Fruit fly (Drosophila melanogaster): ENCODE measurements around the gene CG31368.

CG31368 gene

DNA sequence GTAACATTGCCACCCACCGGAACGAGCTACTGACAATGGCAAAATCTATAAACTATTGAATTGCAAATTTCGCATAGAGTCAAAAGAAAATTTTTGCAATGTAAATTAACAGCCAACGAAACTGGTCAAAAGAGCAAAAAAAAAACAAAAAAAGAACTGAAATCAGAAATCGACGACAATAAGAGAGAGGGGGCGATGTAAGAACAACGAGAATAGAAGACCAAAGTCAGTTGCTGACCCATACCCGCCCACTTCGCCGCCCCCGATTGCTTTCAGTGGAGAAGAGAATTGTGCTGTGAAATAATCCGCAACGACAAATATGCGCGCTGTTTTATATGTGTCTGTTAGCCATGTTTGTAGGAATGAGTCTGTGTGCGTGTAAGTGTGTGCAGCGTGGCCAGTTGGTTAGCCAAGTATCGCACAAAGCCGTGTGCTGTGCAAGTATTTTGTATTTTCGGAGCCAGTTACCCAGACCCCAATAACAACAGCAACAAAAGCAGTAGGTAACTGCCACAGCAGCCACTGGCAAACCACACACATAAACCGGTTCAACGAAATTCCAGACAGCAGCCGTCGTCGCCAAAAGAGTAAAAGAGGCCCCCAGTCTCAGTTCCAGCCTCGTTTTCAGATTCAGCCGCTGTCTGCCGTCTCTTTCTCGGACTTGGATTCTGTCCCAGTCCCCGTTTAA is 55.0 kb downstream of the CG31368 start (continued):
- peak; percentile 88 for TF ChIP-seq sd (tag; optimal IDR thresholded peaks at IDR 0.05)
- TF ChIP-seq ci (GFP tag; IDR thresholded peaks at IDR 0.05), result 0 out of 3 replicates have a peak, but pooled peaks have one; percentile 38
- TF ChIP-seq chinmo (GFP tag; IDR thresholded peaks at IDR 0.05; ENCODE audit: partially characterized antibody), result peak; percentile 89
- TF ChIP-seq Atf6 (GFP tag; IDR thresholded peaks at IDR 0.05), result 0 out of 2 replicates have a peak, but pooled peaks have one; percentile 14
- no peak for TF ChIP-seq fd64A (GFP tag; optimal IDR thresholded peaks at IDR 0.05)
- TF ChIP-seq CG12769 (tag; optimal IDR thresholded peaks at IDR 0.05), result peak; percentile 86
- no peak for TF ChIP-seq nerfin-1 (tag; optimal IDR thresholded peaks at IDR 0.05)
- TF ChIP-seq CG10366 (GFP tag; IDR thresholded peaks at IDR 0.05), result 0 out of 2 replicates have a peak, but pooled peaks have one; percentile 22
- no peak for TF ChIP-seq CG1233 (GFP tag; optimal IDR thresholded peaks at IDR 0.05)
- peak; percentile 56 for TF ChIP-seq cg (GFP tag; optimal IDR thresholded peaks at IDR 0.05)

DNA sequence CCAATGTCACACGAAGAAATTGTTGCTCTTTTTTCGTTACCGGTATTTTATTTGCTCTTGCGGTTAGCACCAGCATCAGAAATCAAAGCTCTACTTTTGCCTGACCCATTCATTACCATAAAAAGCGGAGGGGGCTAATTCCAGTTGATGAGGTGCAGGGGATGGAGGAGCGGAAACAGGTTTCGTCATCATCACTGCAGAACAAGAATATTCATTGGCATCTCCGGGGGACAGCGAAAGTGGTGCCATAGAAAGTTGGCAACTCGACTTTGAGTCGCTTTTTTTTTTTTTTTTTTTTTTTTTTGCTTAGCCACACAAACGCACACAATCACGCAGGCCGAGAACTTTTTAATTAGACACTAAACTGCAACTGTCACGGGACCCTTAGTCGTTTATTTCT is 58.5 kb downstream of the CG31368 start:
- 0 out of 4 replicates have a peak, but pooled peaks have one; percentile 27 for TF ChIP-seq chinmo (GFP tag; IDR thresholded peaks at IDR 0.05; ENCODE audit: partially characterized antibody)
- no peak for TF ChIP-seq Sry-β (GFP tag; optimal IDR thresholded peaks at IDR 0.05)
- TF ChIP-seq CG2678 (tag; optimal IDR thresholded peaks at IDR 0.05), result no peak
- no peak for TF ChIP-seq CG10431 (GFP tag; optimal IDR thresholded peaks at IDR 0.05)
- TF ChIP-seq CG2120 (GFP tag; optimal IDR thresholded peaks at IDR 0.05), result no peak
- no peak for TF ChIP-seq CG31441 (GFP tag; IDR thresholded peaks at IDR 0.05)
- TF ChIP-seq Dll (GFP tag; IDR thresholded peaks at IDR 0.05; ENCODE audit: partially characterized antibody), result no peak
- TF ChIP-seq kah (GFP tag; optimal IDR thresholded peaks at IDR 0.05), result no peak
- no peak for TF ChIP-seq CG6175 (GFP tag; IDR thresholded peaks at IDR 0.05)
- no peak for TF ChIP-seq CG7271 (tag; optimal IDR thresholded peaks at IDR 0.05)
- no peak for TF ChIP-seq Dbx (GFP tag; IDR thresholded peaks at IDR 0.05)
- 0 out of 3 replicates have a peak, but pooled peaks have one; percentile 10 for TF ChIP-seq otp (GFP tag; IDR thresholded peaks at IDR 0.05)
- TF ChIP-seq caup (GFP tag; optimal IDR thresholded peaks at IDR 0.05; ENCODE audit: severe bottlenecking), result no peak
- no peak for TF ChIP-seq esg (GFP tag; conservative IDR thresholded peaks at IDR 0.05)
- TF ChIP-seq en (GFP tag; optimal IDR thresholded peaks at IDR 0.05), result no peak
- TF ChIP-seq Blimp-1 (GFP tag; optimal IDR thresholded peaks at IDR 0.05), result peak; percentile 81
- TF ChIP-seq NFAT (GFP tag; IDR thresholded peaks at IDR 0.05), result no peak

Data from whole organism, embryonic.